Worm (Caenorhabditis elegans) whole organism, L2 larva: ENCODE data around the gene grdn-1.

Experiments used
- F13H6.1 ChIP-seq: sonication (generic microtip); optimal IDR thresholded peaks from 2 replicates; lab custom pipeline; 2016; ENCODE audit warnings: missing genetic modification characterization, missing compliant biosample characterization
- ZK546.5 ChIP-seq: sonication (generic microtip); optimal IDR thresholded peaks from 2 replicates; lab custom pipeline; 2017; ENCODE audit warnings: missing biosample characterization, missing genetic modification characterization
- alr-1 ChIP-seq: fragments of 150-350 bp; optimal IDR thresholded peaks from 2 replicates; lab custom pipeline; 2014; ENCODE audit warnings: missing biosample characterization, missing genetic modification characterization
- aly-2 ChIP-seq: fragments of 150-350 bp; optimal IDR thresholded peaks from 2 replicates; lab custom pipeline; 2014; ENCODE audit warnings: missing biosample characterization, missing genetic modification characterization
- ama-1 ChIP-seq: fragments of 150-350 bp; optimal IDR thresholded peaks from 2 replicates; lab custom pipeline; 2018; ENCODE audit warnings: inconsistent platforms
- blmp-1 ChIP-seq: sonication (generic microtip); optimal IDR thresholded peaks from 2 replicates; lab custom pipeline; 2017; ENCODE audit warnings: missing genetic modification characterization, mild to moderate bottlenecking, missing compliant biosample characterization, antibody characterized with exemption, moderate library complexity; ENCODE audit not compliant: insufficient read depth
- ceh-16 ChIP-seq: fragments of 150-350 bp; optimal IDR thresholded peaks from 2 replicates; lab custom pipeline; 2014; ENCODE audit warnings: missing biosample characterization, missing genetic modification characterization
- crh-2 ChIP-seq: sonication (generic microtip); optimal IDR thresholded peaks from 2 replicates; lab custom pipeline; 2017; ENCODE audit warnings: missing biosample characterization, missing genetic modification characterization
- dmd-4 ChIP-seq: sonication (generic microtip); optimal IDR thresholded peaks from 2 replicates; lab custom pipeline; 2017; ENCODE audit warnings: missing biosample characterization, missing genetic modification characterization
- elt-1 ChIP-seq: fragments of 150-350 bp; optimal IDR thresholded peaks from 2 replicates; lab custom pipeline; 2014; ENCODE audit warnings: missing biosample characterization, missing genetic modification characterization
- fos-1 ChIP-seq: fragments of 150-350 bp; optimal IDR thresholded peaks from 2 replicates; lab custom pipeline; 2014; ENCODE audit warnings: missing biosample characterization, missing genetic modification characterization
- gmeb-1 ChIP-seq: fragments of 150-350 bp; optimal IDR thresholded peaks from 2 replicates; lab custom pipeline; 2014; ENCODE audit warnings: missing biosample characterization, missing genetic modification characterization
- lin-13 ChIP-seq: fragments of 150-350 bp; optimal IDR thresholded peaks from 2 replicates; lab custom pipeline; 2014; ENCODE audit warnings: missing biosample characterization, missing genetic modification reagents, missing genetic modification characterization
- mab-5 ChIP-seq: fragments of 150-350 bp; optimal IDR thresholded peaks from 2 replicates; lab custom pipeline; 2014; ENCODE audit warnings: missing biosample characterization, missing genetic modification characterization
- mbf-1 ChIP-seq: sonication (generic microtip); optimal IDR thresholded peaks from 2 replicates; lab custom pipeline; 2017; ENCODE audit warnings: missing biosample characterization, missing genetic modification characterization
- nhr-10 ChIP-seq: sonication (generic microtip); optimal IDR thresholded peaks from 2 replicates; lab custom pipeline; 2017; ENCODE audit warnings: missing biosample characterization, missing genetic modification characterization
- nhr-11 ChIP-seq: fragments of 150-350 bp; optimal IDR thresholded peaks from 2 replicates; lab custom pipeline; 2014; ENCODE audit warnings: missing biosample characterization, missing genetic modification characterization
- nhr-12 ChIP-seq: fragments of 150-350 bp; optimal IDR thresholded peaks from 2 replicates; lab custom pipeline; 2014; ENCODE audit warnings: missing biosample characterization, missing genetic modification characterization
- nhr-21 ChIP-seq: fragments of 150-350 bp; optimal IDR thresholded peaks from 2 replicates; lab custom pipeline; 2014; ENCODE audit warnings: missing biosample characterization, missing genetic modification characterization
- nhr-25 ChIP-seq: fragments of 150-350 bp; sonication (generic microtip); optimal IDR thresholded peaks from 3 replicates; lab custom pipeline; 2014; ENCODE audit warnings: missing biosample characterization, missing genetic modification characterization
- peb-1 ChIP-seq: fragments of 150-350 bp; optimal IDR thresholded peaks from 2 replicates; lab custom pipeline; 2014; ENCODE audit warnings: missing biosample characterization, missing genetic modification characterization
- sem-4 ChIP-seq: fragments of 150-350 bp; optimal IDR thresholded peaks from 2 replicates; lab custom pipeline; 2014; ENCODE audit warnings: missing biosample characterization, missing genetic modification reagents, missing genetic modification characterization
- sma-3 ChIP-seq: sonication (generic microtip); optimal IDR thresholded peaks from 2 replicates; lab custom pipeline; 2016; ENCODE audit warnings: missing genetic modification reagents, missing genetic modification characterization, missing compliant biosample characterization
- sma-9 ChIP-seq, 2 experiments: fragments of 150-350 bp in 1 of 2; sonication (generic microtip) in 1 of 2; optimal IDR thresholded peaks; 2 replicates each; lab custom pipeline; 2014 to 2016; ENCODE audit warnings: missing genetic modification characterization in 2 of 2, mild to moderate bottlenecking in 1 of 2, missing biosample characterization in 1 of 2, missing compliant biosample characterization in 1 of 2, missing genetic modification reagents in 1 of 2, moderate library complexity in 1 of 2
- snpc-4 ChIP-seq: fragments of 150-350 bp; optimal IDR thresholded peaks from 2 replicates; lab custom pipeline; 2014; ENCODE audit warnings: missing biosample characterization, missing genetic modification characterization
- unc-39 ChIP-seq: fragments of 150-350 bp; optimal IDR thresholded peaks from 2 replicates; lab custom pipeline; 2014; ENCODE audit warnings: missing biosample characterization, missing genetic modification characterization
- zag-1 ChIP-seq: fragments of 150-350 bp; optimal IDR thresholded peaks from 2 replicates; lab custom pipeline; 2014; ENCODE audit warnings: missing biosample characterization, missing genetic modification characterization
- ztf-11 ChIP-seq: sonication (generic microtip); optimal IDR thresholded peaks from 2 replicates; lab custom pipeline; 2017; ENCODE audit warnings: missing biosample characterization, missing genetic modification characterization

Gene grdn-1

ce11 chrV:18650043-18650442 lies 57.5 kb downstream of the grdn-1 start, which contains the start of gene egas-2:
TSS of gene egas-2 (plus strand) at chrV:18650343.
- TF ChIP-seq blmp-1 (tag; lab: Kevin White, UChicago) (no peak), mbf-1 (tag; lab: Kevin White, UChicago) (no peak), nhr-21 (tag; lab: Kevin White, UChicago) (no peak), nhr-25 (tag; lab: Kevin White, UChicago) (no peak)

ce11 chrV:18656363-18656762 lies 63.8 kb downstream of the grdn-1 start:
- no peak for TF ChIP-seq sem-4 (tag; lab: Kevin White, UChicago)
- TF ChIP-seq elt-1 (tag; lab: Kevin White, UChicago), result no peak

- TF ChIP-seq F13H6.1 (no peak), sem-4 (tag; lab: Kevin White, UChicago) (no peak), nhr-11 (tag; lab: Kevin White, UChicago) (no peak), alr-1 (tag; lab: Kevin White, UChicago) (no peak), nhr-10 (tag; lab: Kevin White, UChicago) (no peak), crh-2 (tag; lab: Kevin White, UChicago) (no peak), fos-1 (tag; lab: Kevin White, UChicago) (no peak), lin-13 (no peak), unc-39 (tag; lab: Kevin White, UChicago) (no peak), gmeb-1 (tag; lab: Kevin White, UChicago) (no peak), blmp-1 (tag; lab: Kevin White, UChicago) (no peak), dmd-4 (tag; lab: Kevin White, UChicago) (no peak), nhr-12 (tag; lab: Kevin White, UChicago) (no peak), snpc-4 (tag; lab: Kevin White, UChicago) (no peak), aly-2 (tag; lab: Kevin White, UChicago) (no peak)
Measured at ce11 chrV:18657391-18657790, 64.8 kb downstream of the grdn-1 start.

ce11 chrV:18658914-18659313 lies 66.4 kb downstream of the grdn-1 start:
- no peak for TF ChIP-seq mab-5 (tag; lab: Kevin White, UChicago)
- no peak for TF ChIP-seq zag-1 (tag; lab: Kevin White, UChicago)
- no peak for TF ChIP-seq dmd-4 (tag; lab: Kevin White, UChicago)
- TF ChIP-seq ceh-16 (tag; lab: Kevin White, UChicago), result no peak
- no peak for TF ChIP-seq ZK546.5 (tag; lab: Kevin White, UChicago)
- no peak for TF ChIP-seq ama-1 (lab: Kevin White, UChicago)
- no peak for TF ChIP-seq elt-1 (tag; lab: Kevin White, UChicago)
- no peak for TF ChIP-seq nhr-12 (tag; lab: Kevin White, UChicago)
- no peak for TF ChIP-seq nhr-21 (tag; lab: Kevin White, UChicago)
- TF ChIP-seq sma-9 (GFP tag; optimal IDR thresholded peaks at IDR 0.05; lab: Kevin White, UChicago), result no peak
- no peak for TF ChIP-seq sma-9 (tag; optimal IDR thresholded peaks at IDR 0.05; lab: Kevin White, UChicago)
- TF ChIP-seq unc-39 (tag; lab: Kevin White, UChicago), result no peak

- TF ChIP-seq mbf-1 (tag; lab: Kevin White, UChicago) (no peak), ZK546.5 (tag; lab: Kevin White, UChicago) (no peak), ztf-11 (tag; lab: Kevin White, UChicago) (no peak), snpc-4 (tag; lab: Kevin White, UChicago) (no peak), gmeb-1 (tag; lab: Kevin White, UChicago) (no peak), zag-1 (tag; lab: Kevin White, UChicago) (no peak), nhr-10 (tag; lab: Kevin White, UChicago) (no peak), fos-1 (tag; lab: Kevin White, UChicago) (no peak), aly-2 (tag; lab: Kevin White, UChicago) (no peak), peb-1 (tag; lab: Kevin White, UChicago) (no peak), sma-3 (GFP tag; lab: Kevin White, UChicago) (no peak)
Measured at ce11 chrV:18662333-18662732, 69.8 kb downstream of the grdn-1 start.
